Fruit fly (Drosophila melanogaster) whole organism, embryonic: ENCODE data around the gene CG15570.

ENCODE experiments used
- Blimp-1 ChIP-seq: fragments of 200-800 bp; sonication (Bioruptor generic); optimal IDR thresholded peaks from 3 replicates; lab custom pipeline; 2018; ENCODE audit warnings: missing biosample characterization, missing genetic modification characterization, mild to moderate bottlenecking, moderate library complexity, missing genetic modification reagents
- CG13894 ChIP-seq: fragments of 200-800 bp; sonication (Bioruptor generic); optimal IDR thresholded peaks from 3 replicates; lab custom pipeline; 2018; ENCODE audit warnings: missing biosample characterization, mild to moderate bottlenecking, missing genetic modification characterization, moderate library complexity
- CG15696 ChIP-seq: fragments of 200-800 bp; sonication (Bioruptor generic); optimal IDR thresholded peaks from 2 replicates; lab custom pipeline; 2019; ENCODE audit warnings: missing biosample characterization, mild to moderate bottlenecking, missing genetic modification characterization, moderate library complexity
- CG1647 ChIP-seq: fragments of 200-800 bp; sonication (Bioruptor generic); optimal IDR thresholded peaks from 3 replicates; lab custom pipeline; 2016; ENCODE audit warnings: missing biosample characterization, missing genetic modification characterization
- Gug ChIP-seq: fragments of 200-800 bp; sonication (Bioruptor generic); IDR thresholded peaks from 4 replicates; pipeline ENCODE4 v1.3.6; 2022; ENCODE audit warnings: missing biosample characterization, missing genetic modification characterization
- NK7.1 ChIP-seq: fragments of 200-800 bp; sonication (Bioruptor generic); optimal IDR thresholded peaks from 3 replicates; lab custom pipeline; 2016; ENCODE audit warnings: missing biosample characterization, missing genetic modification characterization
- crp ChIP-seq, 2 experiments: fragments of 200-800 bp; sonication (Bioruptor generic); optimal IDR thresholded peaks; 2 replicates in 1 of 2; 3 replicates in 1 of 2; lab custom pipeline; 2017; ENCODE audit warnings: missing biosample characterization in 2 of 2, missing genetic modification characterization in 2 of 2, mild to moderate bottlenecking in 1 of 2, moderate library complexity in 1 of 2
- eve ChIP-seq, 2 experiments: fragments of >200 bp; optimal IDR thresholded peaks; 2 replicates each; lab custom pipeline; 2017; ENCODE audit warnings: missing biosample characterization in 2 of 2, missing genetic modification characterization in 2 of 2
- fd3F ChIP-seq: fragments of 200-800 bp; sonication (Bioruptor generic); optimal IDR thresholded peaks from 2 replicates; lab custom pipeline; 2018; ENCODE audit warnings: missing biosample characterization, mild to moderate bottlenecking, missing genetic modification characterization, moderate library complexity
- lola ChIP-seq, 3 experiments: fragments of >200 bp in 2 of 3; fragments of 200-800 bp in 1 of 3; sonication (Bioruptor generic) in 1 of 3; optimal IDR thresholded peaks; 2 replicates each; lab custom pipeline; 2017 to 2019; ENCODE audit warnings: missing biosample characterization in 3 of 3, missing genetic modification characterization in 3 of 3, mild to moderate bottlenecking in 1 of 3, moderate library complexity in 1 of 3

dm6 chrX:4178819-4179218 lies 39.2 kb upstream of the CG15570 start:
- TF ChIP-seq eve (GFP tag; optimal IDR thresholded peaks at IDR 0.05; lab: Kevin White, UChicago) (no peak), crp (GFP tag; optimal IDR thresholded peaks at IDR 0.05; lab: Kevin White, UChicago) (no peak), Gug (GFP tag; lab: Robert Waterston, UW) (no peak), CG15696 (tag; lab: Kevin White, UChicago) (no peak), NK7.1 (GFP tag; lab: Kevin White, UChicago) (no peak), lola (GFP tag; optimal IDR thresholded peaks at IDR 0.05; lab: Kevin White, UChicago) (no peak), fd3F (GFP tag; lab: Kevin White, UChicago) (no peak), Blimp-1 (no peak), CG1647 (no peak), CG13894 (tag; lab: Kevin White, UChicago) (no peak)
